Worm (Caenorhabditis elegans) whole organism, early embryonic: Measurements from ENCODE around the gene cox-15.

Experiments
- B0310.2 ChIP-seq: sonication (generic microtip); optimal IDR thresholded peaks from 2 replicates; lab custom pipeline; 2016; ENCODE audit warnings: mild to moderate bottlenecking, missing genetic modification characterization, missing compliant biosample characterization
- F13C5.2 ChIP-seq: sonication (generic microtip); optimal IDR thresholded peaks from 2 replicates; lab custom pipeline; 2017; ENCODE audit warnings: mild to moderate bottlenecking, missing genetic modification characterization, inconsistent platforms, missing compliant biosample characterization
- aly-1 ChIP-seq: sonication (generic microtip); optimal IDR thresholded peaks from 2 replicates; lab custom pipeline; 2016; ENCODE audit warnings: missing genetic modification characterization, missing compliant biosample characterization
- ama-1 ChIP-seq: fragments of 150-350 bp; optimal IDR thresholded peaks from 2 replicates; lab custom pipeline; 2014
- ceh-13 ChIP-seq: fragments of 200-800 bp; sonication (Bioruptor generic); optimal IDR thresholded peaks from 2 replicates; lab custom pipeline; 2018; ENCODE audit warnings: mild to moderate bottlenecking, missing genetic modification characterization, missing compliant biosample characterization
- ceh-36 ChIP-seq: sonication (generic microtip); optimal IDR thresholded peaks from 2 replicates; lab custom pipeline; 2016; ENCODE audit warnings: missing genetic modification characterization, inconsistent platforms, missing compliant biosample characterization
- ets-7 ChIP-seq: sonication (generic microtip); optimal IDR thresholded peaks from 2 replicates; lab custom pipeline; 2016; ENCODE audit warnings: missing genotype, missing genetic modification characterization, missing compliant biosample characterization
- flt-1 ChIP-seq: fragments of 200-800 bp; sonication (Bioruptor generic); IDR thresholded peaks from 2 replicates; pipeline ENCODE4 v1.3.6; 2022; ENCODE audit warnings: missing genetic modification characterization, missing compliant biosample characterization
- hmbx-1 ChIP-seq: sonication (generic microtip); optimal IDR thresholded peaks from 2 replicates; lab custom pipeline; 2016; ENCODE audit warnings: mild to moderate bottlenecking, missing genetic modification characterization, missing compliant biosample characterization
- hmg-4 ChIP-seq: fragments of 200-800 bp; sonication (Bioruptor generic); optimal IDR thresholded peaks from 2 replicates; lab custom pipeline; 2018; ENCODE audit warnings: mild to moderate bottlenecking, missing genetic modification characterization, missing compliant biosample characterization
- hnd-1 ChIP-seq: sonication (generic microtip); optimal IDR thresholded peaks from 2 replicates; lab custom pipeline; 2016; ENCODE audit warnings: missing genetic modification characterization, missing compliant biosample characterization
- pes-1 ChIP-seq: fragments of 200-800 bp; sonication (Bioruptor generic); IDR thresholded peaks from 2 replicates; pipeline ENCODE4 v1.3.6; 2022; ENCODE audit warnings: missing genetic modification reagents, missing genetic modification characterization, missing compliant biosample characterization
- scrt-1 ChIP-seq: fragments of 200-800 bp; sonication (Bioruptor generic); IDR thresholded peaks from 2 replicates; pipeline ENCODE4 v1.3.6; 2022; ENCODE audit warnings: missing genetic modification characterization, missing compliant biosample characterization
- sea-1 ChIP-seq: fragments of 200-800 bp; sonication (Bioruptor generic); conservative IDR thresholded peaks from 2 replicates; pipeline ENCODE4 v1.3.6; 2022; ENCODE audit warnings: missing genetic modification characterization, missing compliant biosample characterization
- tbx-11 ChIP-seq: fragments of 200-800 bp; sonication (Bioruptor generic); IDR thresholded peaks from 2 replicates; pipeline ENCODE4 v1.3.6; 2022; ENCODE audit warnings: missing genetic modification characterization, missing compliant biosample characterization
- tbx-37 ChIP-seq: fragments of 200-800 bp; sonication (Bioruptor generic); conservative IDR thresholded peaks from 2 replicates; pipeline ENCODE4 v1.3.6; 2022; ENCODE audit warnings: missing genetic modification reagents, missing genetic modification characterization, missing compliant biosample characterization
- tra-4 ChIP-seq: sonication (generic microtip); optimal IDR thresholded peaks from 2 replicates; lab custom pipeline; 2017; ENCODE audit warnings: missing genetic modification characterization, missing compliant biosample characterization

cox-15 gene

DNA sequence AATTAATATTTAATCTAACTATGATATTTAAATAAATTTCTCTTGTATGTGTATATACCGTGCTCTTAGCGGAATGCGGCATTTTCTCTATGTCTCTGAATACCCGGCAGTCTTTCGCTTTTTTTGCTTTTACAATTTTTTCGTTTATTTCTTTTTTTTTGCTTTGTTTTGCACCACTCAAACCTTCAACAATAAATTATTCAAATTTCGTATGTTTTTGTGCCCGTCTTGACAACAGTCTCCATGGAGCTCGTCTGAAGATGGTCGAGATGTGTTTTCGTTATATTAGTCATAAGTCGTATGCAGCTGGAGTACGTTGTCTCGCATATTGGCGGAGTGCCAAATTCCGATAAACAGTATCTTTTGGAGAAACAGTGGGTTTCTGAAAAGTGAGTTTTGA, 8.4 kb downstream of the cox-15 start, which contains the start of gene T06D8.2:
TSS of gene T06D8.2 (plus strand) at position 301 of the 400 bp plus-strand sequence.
- no peak for TF ChIP-seq pes-1 (GFP tag; lab: Robert Waterston, UW)

DNA sequence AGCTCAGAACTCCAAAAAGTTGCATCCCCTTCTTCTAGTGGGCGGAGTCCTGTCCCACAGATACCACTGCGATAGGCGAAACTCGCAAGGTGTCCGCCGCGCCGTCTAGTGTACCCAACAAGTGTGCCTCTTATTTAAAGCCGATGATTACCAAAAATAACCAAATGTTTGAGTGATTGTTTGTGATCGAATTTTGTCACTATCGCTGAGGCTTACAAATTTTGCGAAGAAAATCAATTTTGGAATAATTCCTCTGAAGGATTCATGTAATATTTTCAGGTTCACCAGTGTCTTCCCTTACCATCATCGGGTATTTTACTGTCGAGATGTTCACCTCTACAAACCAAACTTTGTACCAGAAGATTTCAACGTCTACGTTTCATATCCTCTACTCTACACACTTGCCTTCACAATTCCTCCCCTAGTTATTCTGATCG, 10.7 kb downstream of the cox-15 start:
- TF ChIP-seq scrt-1 (no peak), F13C5.2 (tag; lab: Kevin White, UChicago) (peak; percentile 38)

DNA sequence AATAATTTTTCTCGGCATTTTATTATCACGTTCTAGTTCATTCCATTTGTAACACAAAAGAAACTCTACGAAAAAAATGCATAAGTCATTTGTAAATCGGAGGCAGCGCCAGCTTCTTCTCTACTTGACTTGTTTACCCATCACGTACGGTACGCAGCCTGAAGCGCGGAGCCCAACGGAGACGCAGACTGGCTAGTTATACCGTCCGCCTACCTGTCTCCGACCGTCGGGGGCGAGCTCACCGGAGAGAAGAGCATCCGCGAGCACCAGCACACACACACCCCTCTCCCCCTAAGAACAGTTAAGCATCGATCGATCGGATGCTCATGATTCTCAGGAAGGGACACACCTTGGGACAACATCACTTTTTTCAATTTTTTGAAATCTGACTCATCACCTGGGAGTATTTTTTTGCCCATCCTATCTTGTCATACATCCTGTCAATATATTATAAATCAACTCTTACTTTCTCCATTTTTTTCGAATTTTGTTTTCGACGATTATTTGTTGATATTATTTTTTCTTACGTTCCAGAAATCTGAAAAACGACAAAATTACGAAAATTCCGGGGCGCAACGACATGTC, 12.9 kb downstream of the cox-15 start, which contains the start of gene plpr-1:
TSS of gene plpr-1 (plus strand) at position 535 of the 585 bp plus-strand sequence.
- TF ChIP-seq ama-1 (lab: Kevin White, UChicago) (no peak), scrt-1 (no peak)

DNA sequence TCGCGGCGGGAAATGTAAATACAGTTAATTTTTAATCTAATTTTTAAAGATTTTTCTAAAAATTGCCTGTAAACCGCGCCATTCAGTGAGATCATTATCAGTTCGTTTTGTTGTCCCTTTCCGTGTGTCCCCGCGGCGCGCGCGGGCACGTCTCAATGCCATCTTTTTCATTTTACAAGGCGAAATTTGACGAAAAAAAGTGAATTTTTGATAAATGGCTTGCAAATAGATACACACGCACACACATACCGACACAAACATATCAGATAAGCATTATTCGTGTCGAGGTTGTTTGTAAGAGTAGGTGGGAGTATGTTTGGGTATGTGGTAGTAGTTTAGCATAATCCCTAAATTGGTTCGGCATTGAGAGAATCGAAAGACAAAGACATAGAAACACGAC, 29.0 kb downstream of the cox-15 start:
- TF ChIP-seq tbx-37 (GFP tag; lab: Robert Waterston, UW) (no peak), hmg-4 (no peak), hnd-1 (tag; lab: Kevin White, UChicago) (no peak), sea-1 (GFP tag; lab: Robert Waterston, UW) (no peak), ama-1 (lab: Kevin White, UChicago) (no peak), F13C5.2 (tag; lab: Kevin White, UChicago) (no peak), scrt-1 (no peak), ets-7 (tag; lab: Kevin White, UChicago) (no peak), pes-1 (GFP tag; lab: Robert Waterston, UW) (no peak), flt-1 (no peak), hmbx-1 (tag; lab: Kevin White, UChicago) (no peak), ceh-13 (GFP tag; lab: Kevin White, UChicago) (no peak), aly-1 (tag; lab: Kevin White, UChicago) (no peak), tbx-11 (GFP tag; lab: Robert Waterston, UW) (no peak), tra-4 (no peak), ceh-36 (tag; lab: Kevin White, UChicago) (no peak)

DNA sequence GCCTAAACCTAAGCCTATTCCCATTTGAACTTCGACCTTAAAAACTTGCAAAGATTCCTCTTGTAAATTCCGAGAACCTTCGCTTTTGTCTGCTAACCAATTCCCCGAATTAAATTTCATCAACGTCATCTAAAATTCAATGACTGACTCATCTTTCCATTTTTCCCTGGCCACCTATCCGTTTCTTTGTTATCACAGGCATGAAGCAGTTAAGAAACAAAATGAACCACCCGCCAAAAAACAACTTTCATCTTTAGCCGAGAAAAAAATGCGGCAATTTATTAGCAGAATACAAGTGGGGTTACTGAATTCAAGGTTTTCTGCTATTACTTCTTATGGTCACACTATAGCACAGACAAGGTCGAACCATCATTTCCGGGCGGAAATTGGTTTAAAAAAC, 30.0 kb downstream of the cox-15 start:
- no peak for TF ChIP-seq B0310.2 (tag; lab: Kevin White, UChicago)
- TF ChIP-seq tbx-11 (GFP tag; lab: Robert Waterston, UW), result no peak
- no peak for TF ChIP-seq aly-1 (tag; lab: Kevin White, UChicago)
- TF ChIP-seq hmbx-1 (tag; lab: Kevin White, UChicago), result no peak
- no peak for TF ChIP-seq tbx-37 (GFP tag; lab: Robert Waterston, UW)
- no peak for TF ChIP-seq sea-1 (GFP tag; lab: Robert Waterston, UW)
- TF ChIP-seq hnd-1 (tag; lab: Kevin White, UChicago), result no peak
- TF ChIP-seq ceh-13 (GFP tag; lab: Kevin White, UChicago), result no peak
- TF ChIP-seq pes-1 (GFP tag; lab: Robert Waterston, UW), result no peak
- TF ChIP-seq scrt-1, result no peak
- no peak for TF ChIP-seq tra-4
- TF ChIP-seq F13C5.2 (tag; lab: Kevin White, UChicago), result no peak
- no peak for TF ChIP-seq ceh-36 (tag; lab: Kevin White, UChicago)
- no peak for TF ChIP-seq hmg-4
- no peak for TF ChIP-seq flt-1
- TF ChIP-seq ama-1 (lab: Kevin White, UChicago), result no peak
- no peak for TF ChIP-seq ets-7 (tag; lab: Kevin White, UChicago)

DNA sequence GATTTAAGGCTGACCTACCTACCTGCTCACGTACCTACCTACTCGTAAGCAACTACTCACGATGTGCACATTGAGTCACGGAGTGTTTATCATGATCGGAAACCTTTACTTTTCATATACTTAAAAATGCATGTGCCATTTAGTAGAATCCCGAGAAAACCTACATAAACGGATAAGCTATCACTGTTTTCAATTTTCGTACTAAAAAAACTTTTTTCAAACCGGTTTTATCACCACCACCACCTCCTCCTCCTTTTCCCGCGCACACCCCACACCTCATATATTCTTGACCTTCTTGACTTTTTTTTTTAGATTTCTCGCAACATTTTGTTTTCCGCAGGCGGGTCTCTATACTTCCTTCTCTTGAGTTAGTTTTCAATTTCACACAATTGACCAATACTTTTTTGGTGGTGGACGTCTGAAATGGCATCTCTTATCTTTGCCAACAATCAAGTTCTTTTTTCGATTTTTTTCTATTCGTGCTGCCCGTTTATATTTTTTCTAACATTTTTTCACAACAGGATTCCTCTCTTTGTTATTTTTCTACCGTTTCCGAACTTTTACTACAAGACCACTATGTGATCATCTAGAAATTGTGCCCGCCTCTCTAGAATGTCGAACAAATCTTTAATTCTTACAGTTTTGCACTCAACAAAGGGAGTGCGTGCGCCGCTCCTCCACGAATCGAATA, 32.0 kb downstream of the cox-15 start, which contains the start of gene srap-1:
TSS of gene srap-1 (plus strand) at position 641 of the 691 bp plus-strand sequence.
- no peak for TF ChIP-seq hmbx-1 (tag; lab: Kevin White, UChicago)

DNA sequence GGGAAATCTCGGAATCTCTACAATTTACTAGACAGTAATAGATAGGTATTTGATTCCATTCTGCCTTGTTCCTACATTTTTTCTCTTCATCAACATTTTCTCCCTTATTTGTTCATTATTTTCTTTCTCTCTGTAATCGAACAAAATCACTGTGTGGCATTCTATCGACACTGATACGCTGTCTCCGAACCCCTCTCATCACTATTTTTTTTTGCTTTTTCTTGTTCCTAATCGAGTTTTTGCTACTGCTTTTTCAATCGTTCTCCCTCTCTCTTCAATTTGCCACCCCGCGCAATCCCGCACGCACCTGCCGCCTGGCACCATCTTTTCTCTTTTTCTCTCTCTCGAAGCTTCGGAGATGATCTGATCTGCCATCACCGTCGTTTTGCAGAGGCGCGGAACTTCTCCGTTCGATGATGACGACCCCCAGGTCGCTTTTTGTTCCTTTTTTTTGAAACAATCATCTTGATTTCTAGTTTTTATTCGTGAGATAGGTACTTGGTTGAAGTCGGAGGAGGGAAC, 34.5 kb downstream of the cox-15 start:
- TF ChIP-seq ama-1 (lab: Kevin White, UChicago), result no peak
- TF ChIP-seq tbx-37 (GFP tag; lab: Robert Waterston, UW), result no peak
- no peak for TF ChIP-seq tbx-11 (GFP tag; lab: Robert Waterston, UW)
- TF ChIP-seq tra-4, result no peak
- no peak for TF ChIP-seq ceh-13 (GFP tag; lab: Kevin White, UChicago)
- TF ChIP-seq hnd-1 (tag; lab: Kevin White, UChicago), result no peak
- TF ChIP-seq hmg-4, result no peak
- no peak for TF ChIP-seq hmbx-1 (tag; lab: Kevin White, UChicago)

DNA sequence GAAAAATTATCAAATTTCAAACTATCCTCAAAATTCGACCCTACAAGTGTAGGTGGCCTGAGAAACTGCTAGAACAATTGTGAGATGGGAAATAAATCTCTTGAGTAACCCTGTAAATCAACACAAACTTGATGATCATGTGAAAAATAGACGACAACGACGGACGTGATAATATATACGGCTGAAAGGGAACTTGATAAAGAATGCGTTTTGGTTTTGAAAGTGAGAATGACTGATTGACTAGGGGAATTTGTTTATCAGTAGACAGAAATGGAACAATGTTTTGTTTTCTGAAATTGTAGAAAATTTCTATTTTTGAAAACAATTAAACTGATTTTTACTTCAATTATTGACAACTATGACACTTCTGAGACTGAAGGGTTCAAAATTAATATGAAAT, 41.2 kb downstream of the cox-15 start:
- TF ChIP-seq hmbx-1 (tag; lab: Kevin White, UChicago) (no peak), flt-1 (no peak), tra-4 (no peak), scrt-1 (no peak), ets-7 (tag; lab: Kevin White, UChicago) (no peak), F13C5.2 (tag; lab: Kevin White, UChicago) (no peak), tbx-37 (GFP tag; lab: Robert Waterston, UW) (no peak), ama-1 (lab: Kevin White, UChicago) (no peak), pes-1 (GFP tag; lab: Robert Waterston, UW) (no peak), sea-1 (GFP tag; lab: Robert Waterston, UW) (no peak), tbx-11 (GFP tag; lab: Robert Waterston, UW) (no peak), aly-1 (tag; lab: Kevin White, UChicago) (no peak), ceh-13 (GFP tag; lab: Kevin White, UChicago) (no peak)
